Fruit fly (Drosophila melanogaster) whole organism, pupa: ENCODE data around the gene CG4669.
A peak's percentile ranks its signal among the peaks of the same experiment; 100 is the strongest.

Experiments used
- CG10348 ChIP-seq: fragments of 200-800 bp; sonication (Bioruptor generic); IDR thresholded peaks from 2 replicates; pipeline ENCODE4 v1.3.6; 2022; ENCODE audit warnings: missing biosample characterization, missing genetic modification characterization
- CG12605 ChIP-seq: fragments of 200-800 bp; sonication (Bioruptor generic); IDR thresholded peaks from 2 replicates; pipeline ENCODE4 v1.3.6; 2022; ENCODE audit warnings: missing biosample characterization, missing genetic modification characterization
- CG13204 ChIP-seq: fragments of 200-800 bp; sonication (Bioruptor generic); optimal IDR thresholded peaks from 2 replicates; lab custom pipeline; 2018; ENCODE audit warnings: missing biosample characterization, mild to moderate bottlenecking, missing genetic modification characterization, moderate library complexity
- CG14655 ChIP-seq: fragments of 200-800 bp; sonication (Bioruptor generic); optimal IDR thresholded peaks from 3 replicates; lab custom pipeline; 2017; ENCODE audit warnings: mild to moderate bottlenecking, missing biosample characterization, missing genetic modification reagents, missing genetic modification characterization
- CG15710 ChIP-seq: fragments of 200-800 bp; sonication (Bioruptor generic); optimal IDR thresholded peaks from 2 replicates; lab custom pipeline; 2018; ENCODE audit warnings: missing biosample characterization, mild to moderate bottlenecking, missing genetic modification characterization, moderate library complexity
- CG17806 ChIP-seq: fragments of 200-800 bp; sonication (Bioruptor generic); optimal IDR thresholded peaks from 2 replicates; lab custom pipeline; 2018; ENCODE audit warnings: missing biosample characterization, mild to moderate bottlenecking, missing genetic modification characterization, moderate library complexity
- CG32121 ChIP-seq: fragments of 200-800 bp; sonication (Bioruptor generic); IDR thresholded peaks from 2 replicates; pipeline ENCODE4 v1.3.6; 2022; ENCODE audit warnings: missing biosample characterization, missing genetic modification characterization
- CG34367 ChIP-seq: fragments of 200-800 bp; sonication (Bioruptor generic); optimal IDR thresholded peaks from 2 replicates; lab custom pipeline; 2018; ENCODE audit warnings: missing biosample characterization, mild to moderate bottlenecking, missing genetic modification characterization
- CG4496 ChIP-seq: fragments of 200-800 bp; sonication (Bioruptor generic); IDR thresholded peaks from 3 replicates; pipeline ENCODE4 v1.3.6; 2022; ENCODE audit warnings: missing biosample characterization, missing genetic modification characterization
- CG8159 ChIP-seq: fragments of 200-800 bp; sonication (Bioruptor generic); optimal IDR thresholded peaks from 3 replicates; lab custom pipeline; 2018; ENCODE audit warnings: missing biosample characterization, mild to moderate bottlenecking, missing genetic modification characterization, moderate library complexity
- CG8301 ChIP-seq: fragments of 200-800 bp; sonication (Bioruptor generic); optimal IDR thresholded peaks from 2 replicates; lab custom pipeline; 2018; ENCODE audit warnings: missing biosample characterization, mild to moderate bottlenecking, missing genetic modification characterization
- CG9948 ChIP-seq: fragments of 200-800 bp; sonication (Bioruptor generic); optimal IDR thresholded peaks from 2 replicates; lab custom pipeline; 2018; ENCODE audit warnings: missing biosample characterization, mild to moderate bottlenecking, missing genetic modification characterization, moderate library complexity
- D1 ChIP-seq: fragments of 200-800 bp; sonication (Bioruptor generic); optimal IDR thresholded peaks from 2 replicates; lab custom pipeline; 2018; ENCODE audit warnings: missing biosample characterization, mild to moderate bottlenecking, missing genetic modification characterization, moderate library complexity
- EcR ChIP-seq: fragments of 200-800 bp; sonication (Bioruptor generic); optimal IDR thresholded peaks from 3 replicates; lab custom pipeline; 2019; ENCODE audit warnings: missing biosample characterization, missing genetic modification characterization, mild to moderate bottlenecking, moderate library complexity, missing genetic modification reagents
- Ets98B ChIP-seq: fragments of 200-800 bp; sonication (Bioruptor generic); IDR thresholded peaks from 2 replicates; pipeline ENCODE4 v1.3.6; 2022; ENCODE audit warnings: missing biosample characterization, missing genetic modification characterization
- Pif1A ChIP-seq: fragments of 200-800 bp; sonication (Bioruptor generic); optimal IDR thresholded peaks from 3 replicates; lab custom pipeline; 2016; ENCODE audit warnings: missing biosample characterization, missing genetic modification characterization
- Pif1B ChIP-seq: fragments of 200-800 bp; sonication (Bioruptor generic); optimal IDR thresholded peaks from 3 replicates; lab custom pipeline; 2016; ENCODE audit warnings: missing biosample characterization, missing genetic modification characterization
- Snoo ChIP-seq: fragments of 200-800 bp; sonication (Bioruptor generic); optimal IDR thresholded peaks from 3 replicates; lab custom pipeline; 2017; ENCODE audit warnings: missing biosample characterization, mild to moderate bottlenecking, missing genetic modification characterization, inconsistent platforms
- fd96Ca ChIP-seq: fragments of 200-800 bp; sonication (Bioruptor generic); IDR thresholded peaks from 3 replicates; pipeline ENCODE4 v1.3.6; 2022; ENCODE audit warnings: missing biosample characterization, missing genetic modification characterization
- gl ChIP-seq: fragments of 200-800 bp; sonication (Bioruptor generic); optimal IDR thresholded peaks from 2 replicates; lab custom pipeline; 2018; ENCODE audit warnings: missing biosample characterization, mild to moderate bottlenecking, missing genetic modification characterization
- rn ChIP-seq: fragments of 200-800 bp; sonication (Bioruptor generic); IDR thresholded peaks from 2 replicates; pipeline ENCODE4 v1.3.6; 2022; ENCODE audit warnings: missing biosample characterization, missing genetic modification characterization

Gene CG4669

DNA sequence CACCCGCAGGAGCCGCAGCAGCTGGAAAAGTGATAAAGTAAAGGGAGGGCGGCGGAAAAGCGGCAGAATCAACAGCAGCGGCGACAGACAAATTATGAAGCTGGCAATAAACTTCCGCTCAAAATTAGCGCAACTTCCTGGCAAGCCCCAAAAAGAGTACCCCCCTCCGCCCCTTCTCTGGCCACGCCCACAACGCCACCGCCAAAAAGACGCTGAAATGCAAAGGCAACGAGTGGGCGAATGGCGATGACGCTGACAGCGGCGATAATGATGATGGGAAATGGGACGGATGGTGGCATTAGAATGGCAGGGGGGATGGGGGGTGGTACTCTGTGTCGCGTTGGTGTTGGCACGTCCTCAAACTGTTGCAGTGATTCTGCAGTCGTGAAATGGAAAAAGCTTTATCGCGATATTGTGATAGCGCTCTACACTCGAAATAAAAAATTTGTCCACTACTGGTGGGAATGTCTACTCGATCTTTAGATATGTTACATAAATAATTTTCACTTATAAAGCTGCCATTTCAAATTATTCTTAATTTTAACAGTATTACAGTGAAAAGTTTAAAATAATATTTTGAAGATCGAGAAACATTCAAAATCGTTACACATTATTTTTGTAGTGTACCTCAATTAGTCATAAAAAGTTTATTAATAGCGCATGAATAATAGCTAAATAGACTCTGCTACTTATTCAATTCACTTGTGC is 12.6 kb downstream of the CG4669 start:
- TF ChIP-seq Pif1A (peak; percentile 8), CG15710 (peak; percentile 7), CG12605 (GFP tag; lab: Robert Waterston, UW) (peak; percentile 46; the same call in 1 of the 2 replicates), gl (tag; lab: Kevin White, UChicago) (no peak), Snoo (no peak), CG17806 (tag; lab: Kevin White, UChicago) (peak; percentile 31), CG4496 (GFP tag; lab: Robert Waterston, UW) (peak; percentile 60; the same call in 2 of the 3 replicates), CG9948 (tag; lab: Kevin White, UChicago) (peak; percentile 27), Ets98B (GFP tag; lab: Robert Waterston, UW) (peak; percentile 57), CG8301 (tag; lab: Kevin White, UChicago) (peak; percentile 61), CG14655 (GFP tag; lab: Kevin White, UChicago) (peak; percentile 58), Pif1B (GFP tag; lab: Kevin White, UChicago) (no peak), CG8159 (tag; lab: Kevin White, UChicago) (peak; percentile 23), CG13204 (no peak), rn (no peak), CG32121 (GFP tag; lab: Robert Waterston, UW) (peak; percentile 63), fd96Ca (0 out of 3 replicates have a peak, but pooled peaks have one; percentile 54)
- TF ChIP-seq, all 21 proteins: peak for 12

- TF ChIP-seq CG4496 (GFP tag; lab: Robert Waterston, UW) (peak; percentile 82), CG12605 (GFP tag; lab: Robert Waterston, UW) (no peak; the same call in 1 of the 2 replicates), CG14655 (GFP tag; lab: Kevin White, UChicago) (peak; percentile 70), gl (tag; lab: Kevin White, UChicago) (no peak), Snoo (peak; percentile 16), CG9948 (tag; lab: Kevin White, UChicago) (peak; percentile 44), Pif1A (peak; percentile 43), CG34367 (tag; lab: Kevin White, UChicago) (peak; percentile 41), CG17806 (tag; lab: Kevin White, UChicago) (peak; percentile 48), CG8301 (tag; lab: Kevin White, UChicago) (peak; percentile 82), CG13204 (no peak), CG32121 (GFP tag; lab: Robert Waterston, UW) (peak; percentile 91), Pif1B (GFP tag; lab: Kevin White, UChicago) (peak; percentile 24), rn (no peak), fd96Ca (peak; percentile 92), CG8159 (tag; lab: Kevin White, UChicago) (peak; percentile 44), CG15710 (peak; percentile 53), Ets98B (GFP tag; lab: Robert Waterston, UW) (peak; percentile 85), EcR (GFP tag; lab: Kevin White, UChicago) (no peak), CG10348 (GFP tag; lab: Robert Waterston, UW) (peak; percentile 85), D1 (tag; lab: Kevin White, UChicago) (no peak)
Observed at dm6 chr3L:5247923-5248821, 13.9 kb downstream of the CG4669 start.

DNA sequence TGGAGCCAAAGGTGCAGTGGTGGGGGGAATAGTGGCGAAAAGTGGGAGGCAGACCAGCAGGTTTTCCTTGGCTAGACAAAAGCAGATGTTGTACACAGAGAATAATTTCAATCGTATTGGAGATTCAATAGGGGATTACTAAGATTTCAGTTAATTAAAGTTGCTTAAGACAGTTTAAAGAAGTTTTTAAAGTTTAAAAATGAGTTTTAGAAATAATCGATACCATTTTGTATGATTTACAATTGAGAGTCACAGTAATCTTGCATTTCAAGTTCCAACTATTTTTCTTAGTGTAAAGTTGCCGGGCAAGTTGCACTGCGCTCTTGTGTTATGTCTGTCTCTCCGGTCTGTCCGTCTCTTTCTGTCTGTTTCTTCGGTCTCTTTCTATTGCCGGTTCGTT is 14.6 kb downstream of the CG4669 start:
- TF ChIP-seq Snoo: peak; percentile 64
- peak; percentile 87 for TF ChIP-seq fd96Ca
- TF ChIP-seq CG32121 (GFP tag; lab: Robert Waterston, UW): peak; percentile 95
- TF ChIP-seq gl (tag; lab: Kevin White, UChicago): peak; percentile 93
- TF ChIP-seq D1 (tag; lab: Kevin White, UChicago): peak; percentile 74
- peak; percentile 98 for TF ChIP-seq CG8159 (tag; lab: Kevin White, UChicago)
- TF ChIP-seq CG17806 (tag; lab: Kevin White, UChicago): peak; percentile 92
- TF ChIP-seq EcR (GFP tag; lab: Kevin White, UChicago): peak; percentile 39
- peak; percentile 99 for TF ChIP-seq CG8301 (tag; lab: Kevin White, UChicago)
- peak; percentile 83 for TF ChIP-seq CG10348 (GFP tag; lab: Robert Waterston, UW)
- peak; percentile 97 for TF ChIP-seq CG4496 (GFP tag; lab: Robert Waterston, UW)
- peak; percentile 92 for TF ChIP-seq rn
- peak; percentile 89 for TF ChIP-seq CG12605 (GFP tag; lab: Robert Waterston, UW)
- TF ChIP-seq CG14655 (GFP tag; lab: Kevin White, UChicago): peak; percentile 99
- peak; percentile 94 for TF ChIP-seq Pif1A
- peak; percentile 92 for TF ChIP-seq CG15710
- peak; percentile 96 for TF ChIP-seq Ets98B (GFP tag; lab: Robert Waterston, UW)
- peak; percentile 88 for TF ChIP-seq CG13204
- TF ChIP-seq CG9948 (tag; lab: Kevin White, UChicago): peak; percentile 95
- peak; percentile 93 for TF ChIP-seq CG34367 (tag; lab: Kevin White, UChicago)
- peak; percentile 81 for TF ChIP-seq Pif1B (GFP tag; lab: Kevin White, UChicago)

- TF ChIP-seq Pif1A (no peak), CG32121 (GFP tag; lab: Robert Waterston, UW) (peak; percentile 28; the same call in 1 of the 2 replicates), CG9948 (tag; lab: Kevin White, UChicago) (no peak), Pif1B (GFP tag; lab: Kevin White, UChicago) (no peak), Ets98B (GFP tag; lab: Robert Waterston, UW) (peak; percentile 56; the same call in 1 of the 2 replicates), CG15710 (no peak), D1 (tag; lab: Kevin White, UChicago) (no peak), CG17806 (tag; lab: Kevin White, UChicago) (no peak), CG13204 (peak; percentile 35), fd96Ca (peak; percentile 61; the same call in 1 of the 3 replicates), CG4496 (GFP tag; lab: Robert Waterston, UW) (peak; percentile 75; the same call in 2 of the 3 replicates), CG14655 (GFP tag; lab: Kevin White, UChicago) (peak; percentile 9), CG12605 (GFP tag; lab: Robert Waterston, UW) (peak; percentile 81), CG34367 (tag; lab: Kevin White, UChicago) (no peak), gl (tag; lab: Kevin White, UChicago) (no peak), CG10348 (GFP tag; lab: Robert Waterston, UW) (peak; percentile 13; the same call in 1 of the 2 replicates)
Observed at dm6 chr3L:5251413-5251812, 17.1 kb downstream of the CG4669 start.
